Worm (Caenorhabditis elegans): ENCODE results near the gene D1022.9.

D1022.9 gene

DNA sequence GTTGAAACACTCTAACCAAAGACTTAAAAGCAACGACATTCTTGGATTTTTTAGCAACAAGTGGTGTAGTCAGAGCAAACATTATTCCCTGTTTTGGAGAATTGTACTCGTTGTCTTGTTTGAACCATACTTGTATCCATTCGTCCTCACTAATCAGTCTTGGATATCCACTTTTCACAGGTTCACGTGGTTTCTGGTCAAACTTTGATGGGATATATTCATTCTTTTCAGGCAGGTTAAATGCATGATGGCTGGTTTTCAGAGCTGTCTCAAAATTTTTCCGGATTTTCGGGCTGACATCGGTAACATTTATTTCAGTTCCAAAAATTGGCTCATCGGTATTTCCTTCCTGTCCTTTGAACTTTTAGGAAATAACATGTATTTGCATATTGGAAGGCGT is 31.9 kb upstream of the D1022.9 start:
- TF ChIP-seq pha-4 (tag; optimal IDR thresholded peaks at IDR 0.05) (no peak), odd-2 (tag; optimal IDR thresholded peaks at IDR 0.05) (no peak), T23F11.4 (GFP tag; optimal IDR thresholded peaks at IDR 0.05) (no peak), F13H6.1 (tag; optimal IDR thresholded peaks at IDR 0.05) (no peak), syd-9 (tag; optimal IDR thresholded peaks at IDR 0.05) (no peak)

DNA sequence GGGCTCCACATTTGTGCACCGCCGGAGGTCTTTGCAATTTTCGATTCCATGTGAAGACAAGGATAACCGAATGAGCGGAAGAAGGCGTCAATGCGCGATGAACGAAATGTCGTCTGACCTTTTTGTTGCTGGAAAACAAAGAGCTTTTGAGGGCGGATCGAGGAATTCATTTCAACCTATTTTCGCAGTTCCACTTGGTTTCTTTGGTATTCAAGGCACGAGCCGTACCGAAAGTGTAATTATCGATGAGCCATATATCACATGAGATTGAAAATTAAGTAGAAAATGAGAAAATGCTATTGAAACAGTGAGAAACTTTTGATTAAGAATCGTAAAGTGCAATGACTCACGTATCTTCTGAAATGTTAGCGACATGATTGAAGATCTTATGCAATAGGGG is 29.7 kb upstream of the D1022.9 start, which contains the start of gene glb-9:
Gene glb-9, minus strand, starts transcription at position 101 of the 400 bp plus-strand sequence.
- TF ChIP-seq Y22D7AL.16 (tag; optimal IDR thresholded peaks at IDR 0.05) (no peak), ama-1 (optimal IDR thresholded peaks at IDR 0.05) (no peak), C38D4.7 (GFP tag; optimal IDR thresholded peaks at IDR 0.05) (no peak), dmd-4 (tag; optimal IDR thresholded peaks at IDR 0.05; ENCODE audit: borderline replicate concordance) (no peak), ceh-6 (GFP tag; optimal IDR thresholded peaks at IDR 0.05) (no peak), ceh-22 (tag; optimal IDR thresholded peaks at IDR 0.05) (no peak), pag-3 (tag; optimal IDR thresholded peaks at IDR 0.05; ENCODE audit: borderline replicate concordance) (no peak), dve-1 (tag; optimal IDR thresholded peaks at IDR 0.05) (no peak)

ce11 chrII:7505005-7505404 is 15.5 kb upstream of the D1022.9 start, which contains the start of gene C28F5.1:
TSS of gene C28F5.1 (plus strand) at chrII:7505305.
- TF ChIP-seq K02D7.2 (tag; optimal IDR thresholded peaks at IDR 0.05) (no peak), fax-1 (tag; optimal IDR thresholded peaks at IDR 0.05) (no peak), ceh-2 (tag; optimal IDR thresholded peaks at IDR 0.05) (no peak), T23F11.4 (GFP tag; optimal IDR thresholded peaks at IDR 0.05) (no peak), tbx-2 (tag; optimal IDR thresholded peaks at IDR 0.05) (no peak), pax-1 (tag; optimal IDR thresholded peaks at IDR 0.05) (no peak), ceh-18 (tag; optimal IDR thresholded peaks at IDR 0.05) (no peak), gmeb-2 (tag; optimal IDR thresholded peaks at IDR 0.05) (no peak), ztf-16 (tag; optimal IDR thresholded peaks at IDR 0.05) (no peak), pag-3 (tag; optimal IDR thresholded peaks at IDR 0.05; ENCODE audit: borderline replicate concordance) (no peak), ceh-48 (tag; optimal IDR thresholded peaks at IDR 0.05) (no peak)

DNA sequence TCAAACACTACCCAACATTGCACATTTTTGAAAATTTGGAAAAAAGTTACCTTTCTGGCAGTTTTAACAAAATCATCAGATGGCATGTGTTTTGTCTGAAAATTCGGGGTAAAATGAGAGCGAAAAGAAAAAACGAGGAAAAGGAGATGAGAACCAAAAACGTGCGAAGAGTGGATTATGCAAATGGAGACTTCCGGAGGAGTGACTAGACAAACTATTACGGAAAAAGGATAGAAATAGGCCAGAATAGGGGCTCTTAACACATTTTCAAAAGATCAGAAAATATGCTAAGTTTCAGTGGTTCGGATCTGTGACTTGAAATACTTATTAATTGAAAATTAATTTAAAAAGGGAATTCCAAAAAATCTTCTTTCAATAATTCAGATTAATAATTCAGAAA is 9.9 kb upstream of the D1022.9 start, which contains the start of gene srab-14:
Gene srab-14, minus strand, starts transcription at position 101 of the 400 bp plus-strand sequence.
- no peak for TF ChIP-seq nhr-11 (tag; optimal IDR thresholded peaks at IDR 0.05)
- TF ChIP-seq fkh-10 (GFP tag; optimal IDR thresholded peaks at IDR 0.05), result no peak
- TF ChIP-seq hlh-6 (tag; optimal IDR thresholded peaks at IDR 0.05), result no peak
- no peak for TF ChIP-seq madf-2 (tag; optimal IDR thresholded peaks at IDR 0.05)
- TF ChIP-seq ceh-22 (tag; optimal IDR thresholded peaks at IDR 0.05), result no peak
- no peak for TF ChIP-seq ceh-2 (tag; optimal IDR thresholded peaks at IDR 0.05)
- no peak for TF ChIP-seq fax-1 (tag; optimal IDR thresholded peaks at IDR 0.05)
- TF ChIP-seq sox-4 (tag; optimal IDR thresholded peaks at IDR 0.05), result no peak
- no peak for TF ChIP-seq ceh-31 (tag; optimal IDR thresholded peaks at IDR 0.05)
- no peak for TF ChIP-seq zip-5 (tag; optimal IDR thresholded peaks at IDR 0.05)

DNA sequence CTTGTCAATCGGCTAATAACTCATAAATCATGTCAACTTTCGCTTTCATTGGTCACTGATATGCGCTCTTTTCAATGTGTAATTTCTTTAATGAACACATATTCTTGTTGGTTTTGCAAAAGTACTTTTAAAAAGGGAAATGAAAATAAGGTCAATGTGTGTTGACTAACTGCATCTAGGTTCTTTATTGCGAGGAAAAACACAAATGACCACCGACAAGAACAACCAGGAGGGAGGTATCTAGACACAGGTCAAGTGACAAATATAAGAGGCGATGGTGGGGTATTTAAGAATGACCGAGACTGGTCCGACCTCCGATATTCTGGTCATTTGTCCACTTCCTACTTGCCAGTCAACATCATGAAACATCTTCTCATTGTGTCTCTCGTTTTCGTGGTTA is 6.6 kb upstream of the D1022.9 start, which contains the start of gene spi-1:
Gene spi-1, plus strand, starts transcription at position 178 of the 400 bp plus-strand sequence.
- TF ChIP-seq lim-6 (tag; optimal IDR thresholded peaks at IDR 0.05) (no peak), unc-86 (tag; optimal IDR thresholded peaks at IDR 0.05) (no peak), ceh-34 (tag; optimal IDR thresholded peaks at IDR 0.05) (no peak), gmeb-2 (tag; optimal IDR thresholded peaks at IDR 0.05) (no peak), pha-4 (tag; optimal IDR thresholded peaks at IDR 0.05) (no peak), ceh-24 (tag; optimal IDR thresholded peaks at IDR 0.05) (no peak), che-1 (tag; optimal IDR thresholded peaks at IDR 0.05) (no peak), pag-3 (tag; optimal IDR thresholded peaks at IDR 0.05; ENCODE audit: borderline replicate concordance) (no peak), ceh-48 (tag; optimal IDR thresholded peaks at IDR 0.05) (no peak), lin-11 (tag; optimal IDR thresholded peaks at IDR 0.05) (no peak), ceh-2 (tag; optimal IDR thresholded peaks at IDR 0.05) (no peak), elt-2 (tag; optimal IDR thresholded peaks at IDR 0.05) (no peak), nfya-1 (tag; optimal IDR thresholded peaks at IDR 0.05) (no peak), nhr-11 (tag; optimal IDR thresholded peaks at IDR 0.05) (no peak), pros-1 (tag; optimal IDR thresholded peaks at IDR 0.05) (no peak), ceh-14 (tag; optimal IDR thresholded peaks at IDR 0.05) (no peak)

Measured in whole organism, late embryonic.